Worm (Caenorhabditis elegans): ENCODE measurements around the gene amph-1.

DNA sequence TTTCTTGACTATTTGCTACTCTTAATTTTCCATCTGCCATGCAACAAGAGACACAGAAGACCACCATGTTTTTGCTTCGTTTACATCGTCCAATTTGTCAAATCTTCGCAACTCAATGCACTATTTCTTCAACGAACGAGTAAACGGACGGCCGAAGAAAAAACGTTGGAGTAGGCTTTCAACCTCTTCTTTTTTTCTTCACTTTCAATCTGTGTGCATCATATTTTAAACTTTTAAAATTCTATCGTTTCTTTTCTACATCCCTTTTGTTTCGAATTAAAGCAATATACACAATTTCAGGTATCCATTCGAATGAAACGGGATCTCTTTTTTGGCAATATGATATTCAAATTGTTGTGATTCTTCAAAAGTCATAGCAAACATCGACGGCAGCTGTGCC lies 10.1 kb upstream of the amph-1 start, which contains the start of gene acc-1:
- TF ChIP-seq nhr-237 (tag; optimal IDR thresholded peaks at IDR 0.05) (no peak), pha-4 (tag; optimal IDR thresholded peaks at IDR 0.05) (no peak), snpc-4 (tag; optimal IDR thresholded peaks at IDR 0.05) (no peak), nhr-12 (tag; optimal IDR thresholded peaks at IDR 0.05) (no peak), ztf-4 (tag; optimal IDR thresholded peaks at IDR 0.05) (no peak), jun-1 (tag; optimal IDR thresholded peaks at IDR 0.05) (no peak), ceh-16 (tag; optimal IDR thresholded peaks at IDR 0.05) (no peak), nfya-1 (tag; optimal IDR thresholded peaks at IDR 0.05; ENCODE audit: insufficient read depth) (no peak), skn-1 (tag; optimal IDR thresholded peaks at IDR 0.05) (no peak), ztf-11 (tag; optimal IDR thresholded peaks at IDR 0.05) (no peak)

Measured in whole organism, L3 larva.